Worm (Caenorhabditis elegans): ENCODE measurements around the gene nspa-2.

ce11 chrV:14841660-14842059 is 49.2 kb upstream of the nspa-2 start:
- TF ChIP-seq nhr-237 (tag; optimal IDR thresholded peaks at IDR 0.05), result no peak
- TF ChIP-seq ztf-11 (tag; optimal IDR thresholded peaks at IDR 0.05), result no peak
- no peak for TF ChIP-seq elt-3 (tag; optimal IDR thresholded peaks at IDR 0.05)
- no peak for TF ChIP-seq ceh-16 (tag; optimal IDR thresholded peaks at IDR 0.05)
- TF ChIP-seq ama-1 (optimal IDR thresholded peaks at IDR 0.05), result no peak
- no peak for TF ChIP-seq lsy-2 (tag; optimal IDR thresholded peaks at IDR 0.05)
- TF ChIP-seq elt-1 (tag; optimal IDR thresholded peaks at IDR 0.05), result no peak
- no peak for TF ChIP-seq F13H6.1 (tag; optimal IDR thresholded peaks at IDR 0.05)
- TF ChIP-seq R02D3.7 (tag; optimal IDR thresholded peaks at IDR 0.05), result no peak
- no peak for TF ChIP-seq mdl-1 (tag; optimal IDR thresholded peaks at IDR 0.05)
- no peak for TF ChIP-seq gmeb-1 (tag; optimal IDR thresholded peaks at IDR 0.05)
- TF ChIP-seq crh-2 (tag; optimal IDR thresholded peaks at IDR 0.05), result no peak
